Fruit fly (Drosophila melanogaster) whole organism, pupa: Measurements from ENCODE around the gene CARPB.

ENCODE experiments used
- CG10348 ChIP-seq: fragments of 200-800 bp; sonication (Bioruptor generic); IDR thresholded peaks from 2 replicates; pipeline ENCODE4 v1.3.6; 2022; ENCODE audit warnings: missing biosample characterization, missing genetic modification characterization
- CG12605 ChIP-seq: fragments of 200-800 bp; sonication (Bioruptor generic); IDR thresholded peaks from 2 replicates; pipeline ENCODE4 v1.3.6; 2022; ENCODE audit warnings: missing biosample characterization, missing genetic modification characterization
- CG13204 ChIP-seq: fragments of 200-800 bp; sonication (Bioruptor generic); optimal IDR thresholded peaks from 2 replicates; lab custom pipeline; 2018; ENCODE audit warnings: missing biosample characterization, mild to moderate bottlenecking, missing genetic modification characterization, moderate library complexity
- CG14655 ChIP-seq: fragments of 200-800 bp; sonication (Bioruptor generic); optimal IDR thresholded peaks from 3 replicates; lab custom pipeline; 2017; ENCODE audit warnings: mild to moderate bottlenecking, missing biosample characterization, missing genetic modification reagents, missing genetic modification characterization
- CG15710 ChIP-seq: fragments of 200-800 bp; sonication (Bioruptor generic); optimal IDR thresholded peaks from 2 replicates; lab custom pipeline; 2018; ENCODE audit warnings: missing biosample characterization, mild to moderate bottlenecking, missing genetic modification characterization, moderate library complexity
- CG17806 ChIP-seq: fragments of 200-800 bp; sonication (Bioruptor generic); optimal IDR thresholded peaks from 2 replicates; lab custom pipeline; 2018; ENCODE audit warnings: missing biosample characterization, mild to moderate bottlenecking, missing genetic modification characterization, moderate library complexity
- CG32121 ChIP-seq: fragments of 200-800 bp; sonication (Bioruptor generic); IDR thresholded peaks from 2 replicates; pipeline ENCODE4 v1.3.6; 2022; ENCODE audit warnings: missing biosample characterization, missing genetic modification characterization
- CG34367 ChIP-seq: fragments of 200-800 bp; sonication (Bioruptor generic); optimal IDR thresholded peaks from 2 replicates; lab custom pipeline; 2018; ENCODE audit warnings: missing biosample characterization, mild to moderate bottlenecking, missing genetic modification characterization
- CG4496 ChIP-seq: fragments of 200-800 bp; sonication (Bioruptor generic); IDR thresholded peaks from 3 replicates; pipeline ENCODE4 v1.3.6; 2022; ENCODE audit warnings: missing biosample characterization, missing genetic modification characterization
- CG8159 ChIP-seq: fragments of 200-800 bp; sonication (Bioruptor generic); optimal IDR thresholded peaks from 3 replicates; lab custom pipeline; 2018; ENCODE audit warnings: missing biosample characterization, mild to moderate bottlenecking, missing genetic modification characterization, moderate library complexity
- CG8301 ChIP-seq: fragments of 200-800 bp; sonication (Bioruptor generic); optimal IDR thresholded peaks from 2 replicates; lab custom pipeline; 2018; ENCODE audit warnings: missing biosample characterization, mild to moderate bottlenecking, missing genetic modification characterization
- CG9948 ChIP-seq: fragments of 200-800 bp; sonication (Bioruptor generic); optimal IDR thresholded peaks from 2 replicates; lab custom pipeline; 2018; ENCODE audit warnings: missing biosample characterization, mild to moderate bottlenecking, missing genetic modification characterization, moderate library complexity
- D1 ChIP-seq: fragments of 200-800 bp; sonication (Bioruptor generic); optimal IDR thresholded peaks from 2 replicates; lab custom pipeline; 2018; ENCODE audit warnings: missing biosample characterization, mild to moderate bottlenecking, missing genetic modification characterization, moderate library complexity
- EcR ChIP-seq: fragments of 200-800 bp; sonication (Bioruptor generic); optimal IDR thresholded peaks from 3 replicates; lab custom pipeline; 2019; ENCODE audit warnings: missing biosample characterization, missing genetic modification characterization, mild to moderate bottlenecking, moderate library complexity, missing genetic modification reagents
- Ets98B ChIP-seq: fragments of 200-800 bp; sonication (Bioruptor generic); IDR thresholded peaks from 2 replicates; pipeline ENCODE4 v1.3.6; 2022; ENCODE audit warnings: missing biosample characterization, missing genetic modification characterization
- Pif1A ChIP-seq: fragments of 200-800 bp; sonication (Bioruptor generic); optimal IDR thresholded peaks from 3 replicates; lab custom pipeline; 2016; ENCODE audit warnings: missing biosample characterization, missing genetic modification characterization
- Pif1B ChIP-seq: fragments of 200-800 bp; sonication (Bioruptor generic); optimal IDR thresholded peaks from 3 replicates; lab custom pipeline; 2016; ENCODE audit warnings: missing biosample characterization, missing genetic modification characterization
- Snoo ChIP-seq: fragments of 200-800 bp; sonication (Bioruptor generic); optimal IDR thresholded peaks from 3 replicates; lab custom pipeline; 2017; ENCODE audit warnings: missing biosample characterization, mild to moderate bottlenecking, missing genetic modification characterization, inconsistent platforms
- fd96Ca ChIP-seq: fragments of 200-800 bp; sonication (Bioruptor generic); IDR thresholded peaks from 3 replicates; pipeline ENCODE4 v1.3.6; 2022; ENCODE audit warnings: missing biosample characterization, missing genetic modification characterization
- gl ChIP-seq: fragments of 200-800 bp; sonication (Bioruptor generic); optimal IDR thresholded peaks from 2 replicates; lab custom pipeline; 2018; ENCODE audit warnings: missing biosample characterization, mild to moderate bottlenecking, missing genetic modification characterization
- rn ChIP-seq: fragments of 200-800 bp; sonication (Bioruptor generic); IDR thresholded peaks from 2 replicates; pipeline ENCODE4 v1.3.6; 2022; ENCODE audit warnings: missing biosample characterization, missing genetic modification characterization

The CARPB gene

DNA sequence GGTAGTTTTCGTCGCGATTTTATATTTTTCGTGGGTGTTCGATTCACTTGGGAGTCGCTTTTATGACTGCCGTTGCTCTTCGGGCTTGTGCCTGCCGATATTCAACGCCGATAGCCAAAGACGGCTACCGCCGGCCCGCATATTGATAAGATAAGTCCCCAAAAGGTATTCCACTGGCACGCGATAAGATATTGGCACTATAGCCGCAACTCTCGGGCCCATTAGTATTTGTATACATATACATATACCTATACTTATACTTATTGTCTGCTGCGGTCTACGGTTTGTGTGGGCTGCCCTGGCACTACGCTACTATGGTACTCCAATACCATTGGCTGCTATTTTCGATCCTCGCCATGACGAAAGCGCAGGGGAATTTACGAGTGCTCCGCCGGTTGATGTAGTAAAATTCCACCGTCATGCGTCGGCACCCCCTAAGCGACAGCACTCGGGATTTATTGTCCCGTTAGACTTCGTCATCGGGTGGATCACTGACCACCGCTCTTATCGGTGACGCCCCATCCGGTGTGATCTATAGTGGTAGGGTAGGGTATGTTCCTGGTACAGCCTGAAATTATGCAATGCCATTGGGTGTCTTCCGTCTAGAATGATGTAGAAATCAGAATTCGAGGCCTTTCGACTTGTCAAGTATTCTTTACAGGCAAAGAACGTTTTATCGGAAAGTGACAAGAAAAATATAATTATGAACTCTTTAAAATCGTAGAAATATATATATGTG, 85.7 kb downstream of the CARPB start, which contains the start of gene CG45060:
Gene CG45060 (minus strand): TSS at position 59 of the 739 bp plus-strand sequence.
- TF ChIP-seq fd96Ca (GFP tag; lab: Robert Waterston, UW) (no peak), rn (GFP tag; lab: Robert Waterston, UW) (no peak), Snoo (tag; lab: Kevin White, UChicago) (no peak), gl (tag; lab: Kevin White, UChicago) (no peak), CG32121 (GFP tag; lab: Robert Waterston, UW) (no peak), CG12605 (GFP tag; lab: Robert Waterston, UW) (no peak), CG10348 (no peak), EcR (GFP tag; lab: Kevin White, UChicago) (peak; percentile 46), Pif1A (no peak), CG13204 (GFP tag; lab: Kevin White, UChicago) (no peak), CG8301 (no peak), CG34367 (tag; lab: Kevin White, UChicago) (no peak), CG4496 (GFP tag; lab: Robert Waterston, UW) (0 out of 3 replicates have a peak, but pooled peaks have one; percentile 32), CG15710 (tag; lab: Kevin White, UChicago) (no peak), D1 (tag; lab: Kevin White, UChicago) (no peak), CG17806 (tag; lab: Kevin White, UChicago) (no peak), CG14655 (no peak), CG8159 (tag; lab: Kevin White, UChicago) (no peak)

- TF ChIP-seq CG14655 = no peak
- no peak for TF ChIP-seq EcR (GFP tag; lab: Kevin White, UChicago)
- TF ChIP-seq fd96Ca (GFP tag; lab: Robert Waterston, UW) = 0 out of 3 replicates have a peak, but pooled peaks have one; percentile 33
- no peak for TF ChIP-seq Snoo (tag; lab: Kevin White, UChicago)
- 0 out of 2 replicates have a peak, but pooled peaks have one; percentile 16 for TF ChIP-seq Ets98B (GFP tag; lab: Robert Waterston, UW)
- TF ChIP-seq, all 21 proteins: peak for 2
Measured at dm6 chrX:9871632-9872031, 88.6 kb downstream of the CARPB start, which contains the start of gene CG45061. CG45061 (minus strand) TSS chrX:9871702.

DNA sequence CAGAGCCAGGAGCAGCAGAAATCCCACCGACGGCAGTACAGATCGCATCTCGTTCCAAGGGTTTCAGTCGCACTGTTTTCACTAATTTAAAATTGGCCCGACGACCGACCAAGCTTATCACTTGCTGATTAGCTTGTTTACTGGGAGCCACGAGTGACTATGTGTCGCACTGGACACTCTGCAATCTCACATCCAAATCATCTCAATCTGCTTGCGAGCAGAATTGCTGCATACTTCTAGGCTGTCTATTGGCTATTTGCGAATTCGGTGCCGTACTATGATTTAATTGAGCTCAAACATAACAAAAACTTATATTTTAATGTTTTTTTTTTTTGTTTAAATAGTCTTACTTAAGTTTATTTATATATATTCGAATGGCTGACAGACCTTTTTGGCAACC, 90.9 kb downstream of the CARPB start, which contains the start of gene CG32695:
Gene CG32695 (minus strand): TSS at position 141 of the 400 bp plus-strand sequence.
- TF ChIP-seq Pif1B (GFP tag; lab: Kevin White, UChicago) (no peak), D1 (tag; lab: Kevin White, UChicago) (no peak), CG14655 (no peak), CG4496 (GFP tag; lab: Robert Waterston, UW) (no peak), gl (tag; lab: Kevin White, UChicago) (no peak), EcR (GFP tag; lab: Kevin White, UChicago) (no peak), CG17806 (tag; lab: Kevin White, UChicago) (no peak), Ets98B (GFP tag; lab: Robert Waterston, UW) (no peak), CG8301 (no peak), CG10348 (no peak), CG12605 (GFP tag; lab: Robert Waterston, UW) (no peak), CG8159 (tag; lab: Kevin White, UChicago) (no peak)

- TF ChIP-seq CG32121 (GFP tag; lab: Robert Waterston, UW) = peak; percentile 76; the same call in 1 of the 2 replicates
- peak; percentile 18 for TF ChIP-seq CG8301
- TF ChIP-seq fd96Ca (GFP tag; lab: Robert Waterston, UW) = no peak
- TF ChIP-seq CG10348 = 0 out of 2 replicates have a peak, but pooled peaks have one; percentile 19
- TF ChIP-seq CG14655 = peak; percentile 12
- TF ChIP-seq Ets98B (GFP tag; lab: Robert Waterston, UW) = peak; percentile 81
- TF ChIP-seq rn (GFP tag; lab: Robert Waterston, UW) = peak; percentile 39; the same call in 1 of the 2 replicates
- no peak for TF ChIP-seq Snoo (tag; lab: Kevin White, UChicago)
- TF ChIP-seq CG34367 (tag; lab: Kevin White, UChicago) = no peak
- TF ChIP-seq CG12605 (GFP tag; lab: Robert Waterston, UW) = peak; percentile 25; the same call in 1 of the 2 replicates
- TF ChIP-seq D1 (tag; lab: Kevin White, UChicago) = no peak
- no peak for TF ChIP-seq EcR (GFP tag; lab: Kevin White, UChicago)
- TF ChIP-seq Pif1B (GFP tag; lab: Kevin White, UChicago) = no peak
- peak; percentile 1 for TF ChIP-seq Pif1A
- TF ChIP-seq CG17806 (tag; lab: Kevin White, UChicago) = no peak
- peak; percentile 73 for TF ChIP-seq CG4496 (GFP tag; lab: Robert Waterston, UW)
Measured at dm6 chrX:9875948-9876853, 93.2 kb downstream of the CARPB start, which contains the start of gene CG15247. CG15247 (minus strand) TSS chrX:9876672.

- TF ChIP-seq EcR (GFP tag; lab: Kevin White, UChicago) = no peak
- TF ChIP-seq Ets98B (GFP tag; lab: Robert Waterston, UW) = no peak
- TF ChIP-seq CG13204 (GFP tag; lab: Kevin White, UChicago) = no peak
- TF ChIP-seq Snoo (tag; lab: Kevin White, UChicago) = no peak
- TF ChIP-seq CG10348 = no peak
- TF ChIP-seq gl (tag; lab: Kevin White, UChicago) = no peak
- TF ChIP-seq Pif1A = no peak
- TF ChIP-seq rn (GFP tag; lab: Robert Waterston, UW) = no peak
- no peak for TF ChIP-seq CG32121 (GFP tag; lab: Robert Waterston, UW)
- TF ChIP-seq CG4496 (GFP tag; lab: Robert Waterston, UW) = no peak
- TF ChIP-seq CG14655 = no peak
- TF ChIP-seq fd96Ca (GFP tag; lab: Robert Waterston, UW) = no peak
- TF ChIP-seq Pif1B (GFP tag; lab: Kevin White, UChicago) = no peak
- no peak for TF ChIP-seq CG8301
- TF ChIP-seq CG8159 (tag; lab: Kevin White, UChicago) = no peak
- no peak for TF ChIP-seq CG17806 (tag; lab: Kevin White, UChicago)
- TF ChIP-seq CG15710 (tag; lab: Kevin White, UChicago) = no peak
- no peak for TF ChIP-seq CG12605 (GFP tag; lab: Robert Waterston, UW)
- TF ChIP-seq D1 (tag; lab: Kevin White, UChicago) = no peak
- TF ChIP-seq CG9948 (tag; lab: Kevin White, UChicago) = no peak
Measured at dm6 chrX:9877240-9877639, 94.2 kb downstream of the CARPB start.
